Worm (Caenorhabditis elegans) whole organism, L1 larva: ENCODE measurements around the gene Y97E10AR.6.

Source experiments
- C04F5.9 ChIP-seq: sonication (generic microtip); optimal IDR thresholded peaks from 2 replicates; lab custom pipeline; 2016; ENCODE audit warnings: missing genetic modification characterization, missing compliant biosample characterization
- C34B4.2 ChIP-seq: sonication (generic microtip); optimal IDR thresholded peaks from 2 replicates; lab custom pipeline; 2017; ENCODE audit warnings: mild to moderate bottlenecking, missing genetic modification characterization, missing compliant biosample characterization
- Y116A8C.19 ChIP-seq: sonication (generic microtip); optimal IDR thresholded peaks from 2 replicates; lab custom pipeline; 2016; ENCODE audit warnings: missing compliant biosample characterization, missing genetic modification characterization, borderline replicate concordance
- aha-1 ChIP-seq: fragments of 150-350 bp; optimal IDR thresholded peaks from 2 replicates; lab custom pipeline; 2014; ENCODE audit warnings: missing biosample characterization, missing genetic modification characterization
- alr-1 ChIP-seq: fragments of 200-800 bp; sonication (Bioruptor generic); optimal IDR thresholded peaks from 2 replicates; lab custom pipeline; 2018; ENCODE audit warnings: borderline replicate concordance, mild to moderate bottlenecking, missing genetic modification characterization, missing compliant biosample characterization
- aly-2 ChIP-seq: fragments of 150-350 bp; optimal IDR thresholded peaks from 2 replicates; lab custom pipeline; 2014; ENCODE audit warnings: missing biosample characterization, missing genetic modification characterization
- ama-1 ChIP-seq: fragments of 150-350 bp; optimal IDR thresholded peaks from 2 replicates; lab custom pipeline; 2014
- blmp-1 ChIP-seq: fragments of 150-350 bp; optimal IDR thresholded peaks from 2 replicates; lab custom pipeline; 2014; ENCODE audit warnings: missing biosample characterization, missing genetic modification characterization
- ceh-82 ChIP-seq, 3 experiments: fragments of 150-350 bp in 1 of 3; sonication (generic microtip) in 2 of 3; optimal IDR thresholded peaks; 2 replicates each; lab custom pipeline; 2014 to 2017; ENCODE audit warnings: missing biosample characterization in 3 of 3, missing genetic modification characterization in 3 of 3
- dsc-1 ChIP-seq: sonication (generic microtip); optimal IDR thresholded peaks from 2 replicates; lab custom pipeline; 2016; ENCODE audit warnings: mild to moderate bottlenecking, missing genetic modification characterization, missing compliant biosample characterization
- efl-1 ChIP-seq, 4 experiments: fragments of 150-350 bp; optimal IDR thresholded peaks in 3 of 4; peaks in 1 of 4; 1 replicate in 1 of 4; 2 replicates in 3 of 4; lab custom pipeline; 2014; ENCODE audit warnings: missing biosample characterization in 2 of 4, missing genetic modification characterization in 2 of 4, missing genetic modification reagents in 2 of 4
- efl-3 ChIP-seq: fragments of 200-800 bp; sonication (Bioruptor generic); optimal IDR thresholded peaks from 2 replicates; lab custom pipeline; 2018; ENCODE audit warnings: mild to moderate bottlenecking, missing genetic modification characterization, missing compliant biosample characterization
- elt-2 ChIP-seq: sonication (generic microtip); optimal IDR thresholded peaks from 2 replicates; lab custom pipeline; 2016; ENCODE audit warnings: missing genetic modification characterization, mild to moderate bottlenecking, inconsistent platforms, missing compliant biosample characterization, missing genetic modification reagents
- fkh-8 ChIP-seq: sonication (generic microtip); optimal IDR thresholded peaks from 2 replicates; lab custom pipeline; 2016; ENCODE audit warnings: mild to moderate bottlenecking, missing genetic modification characterization, missing compliant biosample characterization
- fos-1 ChIP-seq: fragments of 150-350 bp; optimal IDR thresholded peaks from 2 replicates; lab custom pipeline; 2014; ENCODE audit warnings: missing biosample characterization, missing genetic modification characterization
- grh-1 ChIP-seq: fragments of 200-800 bp; sonication (Bioruptor generic); IDR thresholded peaks from 2 replicates; pipeline ENCODE4 v1.3.6; 2022; ENCODE audit warnings: missing genetic modification reagents, missing genetic modification characterization, missing compliant biosample characterization
- hlh-17 ChIP-seq: fragments of 200-800 bp; sonication (Bioruptor generic); optimal IDR thresholded peaks from 2 replicates; lab custom pipeline; 2018; ENCODE audit warnings: missing genetic modification characterization, mild to moderate bottlenecking, missing compliant biosample characterization, moderate library complexity, borderline replicate concordance
- hlh-4 ChIP-seq: sonication (generic microtip); optimal IDR thresholded peaks from 2 replicates; lab custom pipeline; 2016; ENCODE audit warnings: mild to moderate bottlenecking, missing genetic modification characterization, missing compliant biosample characterization
- irx-1 ChIP-seq: sonication (generic microtip); optimal IDR thresholded peaks from 2 replicates; lab custom pipeline; 2016; ENCODE audit warnings: missing genetic modification characterization, missing compliant biosample characterization
- jun-1 ChIP-seq: fragments of 150-350 bp; optimal IDR thresholded peaks from 2 replicates; lab custom pipeline; 2014; ENCODE audit warnings: missing biosample characterization, missing genetic modification reagents, missing genetic modification characterization
- lin-14 ChIP-seq: fragments of 200-800 bp; sonication (Bioruptor generic); optimal IDR thresholded peaks from 2 replicates; lab custom pipeline; 2018; ENCODE audit warnings: mild to moderate bottlenecking, missing genetic modification characterization, moderate library complexity, missing compliant biosample characterization
- lin-15B ChIP-seq: fragments of 150-350 bp; sonication (generic microtip); optimal IDR thresholded peaks from 3 replicates; lab custom pipeline; 2014; ENCODE audit warnings: missing biosample characterization, missing genetic modification characterization
- lin-39 ChIP-seq: fragments of 150-350 bp; optimal IDR thresholded peaks from 2 replicates; lab custom pipeline; 2014; ENCODE audit warnings: missing biosample characterization, missing genetic modification reagents, missing genetic modification characterization
- lsy-2 ChIP-seq, 2 experiments: fragments of 150-350 bp; optimal IDR thresholded peaks; 2 replicates each; lab custom pipeline; 2014; ENCODE audit warnings: missing biosample characterization in 2 of 2, missing genetic modification characterization in 2 of 2
- mab-9 ChIP-seq: fragments of 200-800 bp; sonication (Bioruptor generic); IDR thresholded peaks from 2 replicates; pipeline ENCODE4 v1.3.6; 2022; ENCODE audit warnings: missing genetic modification reagents, missing genetic modification characterization, missing compliant biosample characterization
- mdl-1 ChIP-seq, 2 experiments: fragments of 150-350 bp; optimal IDR thresholded peaks; 2 replicates each; lab custom pipeline; 2014 to 2017; ENCODE audit warnings: missing biosample characterization in 2 of 2, missing genetic modification characterization in 2 of 2, inconsistent platforms in 1 of 2
- mef-2 ChIP-seq: fragments of 150-350 bp; optimal IDR thresholded peaks from 2 replicates; lab custom pipeline; 2014; ENCODE audit warnings: missing biosample characterization, missing genetic modification characterization
- nhr-11 ChIP-seq: fragments of 150-350 bp; optimal IDR thresholded peaks from 2 replicates; lab custom pipeline; 2014; ENCODE audit warnings: missing biosample characterization, missing genetic modification characterization
- nhr-12 ChIP-seq: sonication (generic microtip); optimal IDR thresholded peaks from 2 replicates; lab custom pipeline; 2017; ENCODE audit warnings: missing biosample characterization, missing genetic modification characterization
- nhr-19 ChIP-seq: fragments of 200-800 bp; sonication (Bioruptor generic); conservative IDR thresholded peaks from 2 replicates; pipeline ENCODE4 v1.3.6; 2022; ENCODE audit warnings: missing genetic modification characterization, missing compliant biosample characterization
- nhr-20 ChIP-seq: sonication (generic microtip); optimal IDR thresholded peaks from 2 replicates; lab custom pipeline; 2016; ENCODE audit warnings: mild to moderate bottlenecking, missing genetic modification characterization, missing compliant biosample characterization
- nhr-28 ChIP-seq: fragments of 150-350 bp; optimal IDR thresholded peaks from 2 replicates; lab custom pipeline; 2014; ENCODE audit warnings: missing biosample characterization, missing genetic modification characterization
- nhr-77 ChIP-seq: fragments of 150-350 bp; optimal IDR thresholded peaks from 2 replicates; lab custom pipeline; 2014; ENCODE audit warnings: missing biosample characterization, missing genetic modification characterization
- nhr-84 ChIP-seq: sonication (generic microtip); optimal IDR thresholded peaks from 2 replicates; lab custom pipeline; 2017; ENCODE audit warnings: missing biosample characterization, missing genetic modification characterization
- nhr-90 ChIP-seq: sonication (generic microtip); optimal IDR thresholded peaks from 2 replicates; lab custom pipeline; 2016; ENCODE audit warnings: mild to moderate bottlenecking, missing genetic modification characterization, missing compliant biosample characterization; ENCODE audit not compliant: poor library complexity
- pag-3 ChIP-seq: sonication (generic microtip); optimal IDR thresholded peaks from 2 replicates; lab custom pipeline; 2017; ENCODE audit warnings: missing genetic modification characterization, mild to moderate bottlenecking, missing compliant biosample characterization, antibody characterized with exemption, borderline replicate concordance; ENCODE audit not compliant: insufficient read depth
- pax-3 ChIP-seq: fragments of 200-800 bp; sonication (Bioruptor generic); optimal IDR thresholded peaks from 2 replicates; lab custom pipeline; 2018; ENCODE audit warnings: mild to moderate bottlenecking, missing genetic modification characterization, moderate library complexity, missing compliant biosample characterization
- pqm-1 ChIP-seq: sonication (generic microtip); optimal IDR thresholded peaks from 3 replicates; lab custom pipeline; 2017; ENCODE audit warnings: missing biosample characterization, missing genetic modification characterization
- rnt-1 ChIP-seq: sonication (generic microtip); optimal IDR thresholded peaks from 2 replicates; lab custom pipeline; 2016; ENCODE audit warnings: mild to moderate bottlenecking, missing genetic modification characterization, moderate library complexity, missing compliant biosample characterization
- sptf-1 ChIP-seq: fragments of 150-350 bp; optimal IDR thresholded peaks from 2 replicates; lab custom pipeline; 2014; ENCODE audit warnings: missing biosample characterization, missing genetic modification characterization
- sup-37 ChIP-seq: fragments of 200-800 bp; sonication (Bioruptor generic); optimal IDR thresholded peaks from 2 replicates; lab custom pipeline; 2018; ENCODE audit warnings: mild to moderate bottlenecking, missing genetic modification characterization, missing compliant biosample characterization
- swsn-7 ChIP-seq: sonication (generic microtip); optimal IDR thresholded peaks from 2 replicates; lab custom pipeline; 2016; ENCODE audit warnings: missing genetic modification characterization, missing compliant biosample characterization
- tbx-2 ChIP-seq: sonication (generic microtip); optimal IDR thresholded peaks from 2 replicates; lab custom pipeline; 2016; ENCODE audit warnings: missing genetic modification characterization, missing compliant biosample characterization
- tlp-1 ChIP-seq: fragments of 150-350 bp; optimal IDR thresholded peaks from 2 replicates; lab custom pipeline; 2014; ENCODE audit warnings: missing biosample characterization, missing genetic modification characterization
- unc-130 ChIP-seq: fragments of 150-350 bp; optimal IDR thresholded peaks from 2 replicates; lab custom pipeline; 2017; ENCODE audit warnings: missing biosample characterization, missing genetic modification characterization, inconsistent platforms
- unc-98 ChIP-seq: fragments of 200-800 bp; sonication (Bioruptor generic); IDR thresholded peaks from 2 replicates; pipeline ENCODE4 v1.3.6; 2022; ENCODE audit warnings: missing genetic modification characterization, missing compliant biosample characterization
- vab-15 ChIP-seq: sonication (generic microtip); optimal IDR thresholded peaks from 2 replicates; lab custom pipeline; 2017; ENCODE audit warnings: missing genotype, mild to moderate bottlenecking, missing genetic modification characterization, missing compliant biosample characterization
- zag-1 ChIP-seq: fragments of 150-350 bp; optimal IDR thresholded peaks from 2 replicates; lab custom pipeline; 2014; ENCODE audit warnings: missing biosample characterization, missing genetic modification characterization
- ztf-11 ChIP-seq, 2 experiments: sonication (generic microtip); optimal IDR thresholded peaks; 2 replicates each; lab custom pipeline; 2016 to 2017; ENCODE audit warnings: missing genetic modification characterization in 2 of 2, missing biosample characterization in 1 of 2, missing compliant biosample characterization in 1 of 2
- ztf-4 ChIP-seq: fragments of 150-350 bp; optimal IDR thresholded peaks from 2 replicates; lab custom pipeline; 2014; ENCODE audit warnings: missing biosample characterization, missing genetic modification characterization

The Y97E10AR.6 gene

ce11 chrV:7985860-7986259, 27.9 kb downstream of the Y97E10AR.6 start, which contains the start of gene Y97E10AL.1:
Gene Y97E10AL.1 (plus strand): TSS chrV:7986160.
- no peak for TF ChIP-seq unc-98
- TF ChIP-seq aha-1: no peak
- no peak for TF ChIP-seq nhr-77
- no peak for TF ChIP-seq aly-2 (tag; lab: Kevin White, UChicago)

ce11 chrV:7983381-7984052, 30.2 kb downstream of the Y97E10AR.6 start, which contains the start of the genes natb-1 and abhd-12:
Gene natb-1 (minus strand): TSS chrV:7983431.
Gene abhd-12 (plus strand): TSS chrV:7983879.
- TF ChIP-seq lin-14 (peak; percentile 55), Y116A8C.19 (tag; lab: Kevin White, UChicago) (no peak), nhr-28 (no peak), unc-130 (tag; lab: Kevin White, UChicago) (peak; percentile 57), irx-1 (tag; lab: Kevin White, UChicago) (no peak), efl-3 (no peak), nhr-90 (tag; lab: Kevin White, UChicago) (no peak), nhr-20 (peak; percentile 54), blmp-1 (tag; lab: Kevin White, UChicago) (peak; percentile 64), C04F5.9 (no peak), aha-1 (no peak), nhr-12 (tag; lab: Kevin White, UChicago) (no peak), lin-39 (tag; lab: Kevin White, UChicago) (no peak), vab-15 (tag; lab: Kevin White, UChicago) (no peak), ceh-82 (tag; optimal IDR thresholded peaks at IDR 0.05; lab: Kevin White, UChicago) (peak in 1 of 3 experiments; percentile 30), hlh-17 (GFP tag; lab: Kevin White, UChicago) (no peak), fos-1 (tag; lab: Kevin White, UChicago) (no peak), pag-3 (tag; lab: Kevin White, UChicago) (no peak), nhr-19 (GFP tag; lab: Robert Waterston, UW) (no peak), tlp-1 (tag; lab: Kevin White, UChicago) (no peak), grh-1 (no peak), lin-15B (tag; lab: Kevin White, UChicago) (no peak), ztf-4 (tag; lab: Kevin White, UChicago) (no peak), mdl-1 (tag; optimal IDR thresholded peaks at IDR 0.05; lab: Kevin White, UChicago) (peak in 1 of 2 experiments; percentile 52), pqm-1 (tag; lab: Kevin White, UChicago) (no peak), jun-1 (tag; lab: Kevin White, UChicago) (no peak), swsn-7 (tag; lab: Kevin White, UChicago) (peak; percentile 27), nhr-84 (tag; lab: Kevin White, UChicago) (no peak), nhr-11 (no peak), mef-2 (tag; lab: Kevin White, UChicago) (no peak), pax-3 (no peak), dsc-1 (tag; lab: Kevin White, UChicago) (no peak), alr-1 (tag; lab: Kevin White, UChicago) (no peak), hlh-4 (tag; lab: Kevin White, UChicago) (no peak), ama-1 (lab: Kevin White, UChicago) (no peak), zag-1 (tag; lab: Kevin White, UChicago) (no peak), lsy-2 (tag; optimal IDR thresholded peaks at IDR 0.05; lab: Kevin White, UChicago) (peak; percentile 92 to 98), rnt-1 (peak; percentile 20), sup-37 (no peak), ztf-11 (tag; optimal IDR thresholded peaks at IDR 0.05; lab: Kevin White, UChicago) (no peak), C34B4.2 (no peak), fkh-8 (tag; lab: Kevin White, UChicago) (no peak), sptf-1 (tag; lab: Kevin White, UChicago) (no peak), mab-9 (GFP tag; lab: Robert Waterston, UW) (no peak), elt-2 (tag; lab: Kevin White, UChicago) (no peak), tbx-2 (tag; lab: Kevin White, UChicago) (peak; percentile 19), efl-1 (optimal IDR thresholded peaks at IDR 0.05; lab: Kevin White, UChicago) (peak; percentile 39 to 43), efl-1 (GFP tag; optimal IDR thresholded peaks at IDR 0.05 in 1 of 2; lab: Kevin White, UChicago) (peak; percentile 59 to 94)
